Worm (Caenorhabditis elegans): ENCODE measurements around the gene abu-9.

- TF ChIP-seq elt-3 (tag; optimal IDR thresholded peaks at IDR 0.05) (no peak), lin-35 (GFP tag; optimal IDR thresholded peaks at IDR 0.05) (no peak), egl-27 (tag; optimal IDR thresholded peaks at IDR 0.05) (no peak), F16B12.6 (tag; optimal IDR thresholded peaks at IDR 0.05) (no peak), mdl-1 (tag; optimal IDR thresholded peaks at IDR 0.05) (no peak), nhr-90 (tag; optimal IDR thresholded peaks at IDR 0.05; ENCODE audit: poor library complexity) (no peak), lir-3 (tag; optimal IDR thresholded peaks at IDR 0.05; ENCODE audit: poor library complexity) (no peak), jun-1 (tag; optimal IDR thresholded peaks at IDR 0.05) (no peak), swsn-7 (tag; optimal IDR thresholded peaks at IDR 0.05) (no peak), lin-39 (tag; optimal IDR thresholded peaks at IDR 0.05) (no peak), nhr-237 (tag; optimal IDR thresholded peaks at IDR 0.05) (no peak), sptf-1 (tag; optimal IDR thresholded peaks at IDR 0.05) (no peak)
Observed at ce11 chrX:8354284-8354784, 32.4 kb downstream of the abu-9 start.
